Worm (Caenorhabditis elegans) whole organism, late embryonic: Measurements from ENCODE around the gene C03E10.1.

Source experiments
- ama-1 ChIP-seq: fragments of 150-350 bp; optimal IDR thresholded peaks from 2 replicates; lab custom pipeline; 2014
- dmd-4 ChIP-seq: sonication (generic microtip); optimal IDR thresholded peaks from 2 replicates; lab custom pipeline; 2016; ENCODE audit warnings: borderline replicate concordance, missing genetic modification characterization, missing compliant biosample characterization
- dve-1 ChIP-seq: sonication (generic microtip); optimal IDR thresholded peaks from 2 replicates; lab custom pipeline; 2017; ENCODE audit warnings: antibody characterized with exemption, mild to moderate bottlenecking, missing genetic modification characterization, missing compliant biosample characterization
- fax-1 ChIP-seq: sonication (generic microtip); optimal IDR thresholded peaks from 2 replicates; lab custom pipeline; 2016; ENCODE audit warnings: missing genotype, missing genetic modification characterization, missing compliant biosample characterization
- fkh-6 ChIP-seq: sonication (generic microtip); optimal IDR thresholded peaks from 2 replicates; lab custom pipeline; 2016; ENCODE audit warnings: missing genetic modification characterization, missing compliant biosample characterization
- gmeb-2 ChIP-seq: sonication (generic microtip); optimal IDR thresholded peaks from 2 replicates; lab custom pipeline; 2016; ENCODE audit warnings: missing genetic modification characterization, inconsistent platforms, missing compliant biosample characterization
- sox-4 ChIP-seq: sonication (generic microtip); optimal IDR thresholded peaks from 2 replicates; lab custom pipeline; 2017; ENCODE audit warnings: mild to moderate bottlenecking, missing genetic modification characterization, inconsistent platforms, missing compliant biosample characterization
- tbx-2 ChIP-seq: sonication (generic microtip); optimal IDR thresholded peaks from 2 replicates; lab custom pipeline; 2016; ENCODE audit warnings: missing genetic modification characterization, missing compliant biosample characterization
- ttx-3 ChIP-seq: sonication (generic microtip); optimal IDR thresholded peaks from 2 replicates; lab custom pipeline; 2016; ENCODE audit warnings: missing genetic modification reagents, missing genetic modification characterization, missing compliant biosample characterization
- ztf-16 ChIP-seq: sonication (generic microtip); optimal IDR thresholded peaks from 2 replicates; lab custom pipeline; 2017; ENCODE audit warnings: missing genetic modification characterization, missing compliant biosample characterization

DNA sequence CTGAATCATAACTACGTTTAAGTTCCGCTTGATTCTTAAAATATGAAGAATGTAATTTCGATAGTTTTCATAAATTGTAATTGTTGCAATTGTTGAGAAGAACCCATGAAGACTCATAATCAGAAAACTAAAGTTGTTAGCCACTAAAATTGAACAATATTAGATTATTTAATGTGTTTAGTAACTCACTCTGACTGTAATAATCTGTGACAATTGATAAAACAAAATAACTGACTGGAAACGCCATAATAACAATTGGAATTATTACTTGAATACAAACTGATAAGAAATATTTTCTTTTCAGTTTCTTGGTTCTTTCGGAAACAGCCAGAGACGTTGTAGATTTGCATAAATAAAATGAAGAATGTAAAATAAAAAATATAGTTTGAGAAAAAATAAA is 8.4 kb downstream of the C03E10.1 start:
- TF ChIP-seq sox-4 (tag; lab: Kevin White, UChicago) (no peak), dve-1 (tag; lab: Kevin White, UChicago) (no peak), tbx-2 (no peak), gmeb-2 (tag; lab: Kevin White, UChicago) (no peak), ttx-3 (tag; lab: Kevin White, UChicago) (no peak), fkh-6 (tag; lab: Kevin White, UChicago) (no peak), dmd-4 (tag; lab: Kevin White, UChicago) (no peak), ama-1 (lab: Kevin White, UChicago) (no peak), ztf-16 (tag; lab: Kevin White, UChicago) (no peak), fax-1 (tag; lab: Kevin White, UChicago) (no peak)
